Fruit fly (Drosophila melanogaster) S2 (cell line): ENCODE data around the gene CG11626.

Experiments
- CG8478 ChIP-seq: fragments of >200 bp; optimal IDR thresholded peaks from 2 replicates; lab custom pipeline; 2018
- CTCF ChIP-seq, 2 experiments: fragments of >200 bp; optimal IDR thresholded peaks; 2 replicates each; lab custom pipeline; 2018

DNA sequence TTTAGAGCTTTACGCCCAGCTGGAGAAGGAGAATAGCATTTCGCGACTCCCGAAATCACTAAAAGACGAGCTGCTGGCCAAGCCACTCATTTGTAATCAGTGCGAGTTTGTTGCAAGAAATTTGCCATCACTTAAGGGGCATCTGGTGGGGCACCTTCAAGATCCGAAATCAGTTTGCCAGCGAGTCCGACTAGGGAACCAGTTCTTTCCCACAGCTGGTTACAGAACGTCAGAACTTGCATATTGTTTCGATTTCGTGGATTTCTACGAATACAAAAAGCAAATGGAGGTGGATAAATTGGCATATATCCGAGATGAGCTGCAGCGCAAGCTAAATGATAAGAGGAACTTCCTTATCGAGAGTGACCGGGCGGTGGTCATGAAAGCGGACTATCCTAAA is 4.4 kb upstream of the CG11626 start:
- no peak for TF ChIP-seq CG8478
- TF ChIP-seq CTCF (optimal IDR thresholded peaks at IDR 0.05; lab: Kevin White, UChicago) = no peak
